Worm (Caenorhabditis elegans) whole organism, L1 larva: ENCODE data around the gene enu-3.6.

ENCODE experiments used
- C04F5.9 ChIP-seq: sonication (generic microtip); optimal IDR thresholded peaks from 2 replicates; lab custom pipeline; 2016; ENCODE audit warnings: missing genetic modification characterization, missing compliant biosample characterization
- C16A3.4 ChIP-seq: fragments of 150-350 bp; optimal IDR thresholded peaks from 2 replicates; lab custom pipeline; 2014; ENCODE audit warnings: missing biosample characterization, missing genetic modification characterization
- C34B4.2 ChIP-seq: sonication (generic microtip); optimal IDR thresholded peaks from 2 replicates; lab custom pipeline; 2017; ENCODE audit warnings: mild to moderate bottlenecking, missing genetic modification characterization, missing compliant biosample characterization
- F16B12.6 ChIP-seq: fragments of 150-350 bp; optimal IDR thresholded peaks from 2 replicates; lab custom pipeline; 2014; ENCODE audit warnings: missing biosample characterization, missing genetic modification characterization
- Y116A8C.19 ChIP-seq: sonication (generic microtip); optimal IDR thresholded peaks from 2 replicates; lab custom pipeline; 2016; ENCODE audit warnings: missing compliant biosample characterization, missing genetic modification characterization, borderline replicate concordance
- aly-2 ChIP-seq: fragments of 150-350 bp; optimal IDR thresholded peaks from 2 replicates; lab custom pipeline; 2014; ENCODE audit warnings: missing biosample characterization, missing genetic modification characterization
- ama-1 ChIP-seq: fragments of 150-350 bp; optimal IDR thresholded peaks from 2 replicates; lab custom pipeline; 2014
- blmp-1 ChIP-seq: fragments of 150-350 bp; optimal IDR thresholded peaks from 2 replicates; lab custom pipeline; 2014; ENCODE audit warnings: missing biosample characterization, missing genetic modification characterization
- ceh-82 ChIP-seq, 3 experiments: fragments of 150-350 bp in 1 of 3; sonication (generic microtip) in 2 of 3; optimal IDR thresholded peaks; 2 replicates each; lab custom pipeline; 2014 to 2017; ENCODE audit warnings: missing biosample characterization in 3 of 3, missing genetic modification characterization in 3 of 3
- ceh-90 ChIP-seq: sonication (generic microtip); optimal IDR thresholded peaks from 2 replicates; lab custom pipeline; 2016; ENCODE audit warnings: missing genetic modification characterization, missing compliant biosample characterization
- ces-1 ChIP-seq: fragments of 150-350 bp; optimal IDR thresholded peaks from 2 replicates; lab custom pipeline; 2014; ENCODE audit warnings: missing biosample characterization, missing genetic modification reagents, missing genetic modification characterization
- efl-1 ChIP-seq, 4 experiments: fragments of 150-350 bp; optimal IDR thresholded peaks in 3 of 4; peaks in 1 of 4; 1 replicate in 1 of 4; 2 replicates in 3 of 4; lab custom pipeline; 2014; ENCODE audit warnings: missing biosample characterization in 2 of 4, missing genetic modification characterization in 2 of 4, missing genetic modification reagents in 2 of 4
- egl-13 ChIP-seq: sonication (generic microtip); optimal IDR thresholded peaks from 2 replicates; lab custom pipeline; 2016; ENCODE audit warnings: missing genotype, missing genetic modification reagents, missing genetic modification characterization, missing compliant biosample characterization
- egl-27 ChIP-seq, 2 experiments: fragments of 150-350 bp in 1 of 2; sonication (generic microtip); optimal IDR thresholded peaks; 3 replicates each; lab custom pipeline; 2017 to 2018; ENCODE audit warnings: missing biosample characterization in 2 of 2, missing genetic modification characterization in 2 of 2, missing genetic modification reagents in 2 of 2
- ets-5 ChIP-seq: fragments of 200-800 bp; sonication (Bioruptor generic); IDR thresholded peaks from 2 replicates; pipeline ENCODE4 v1.3.6; 2022; ENCODE audit warnings: missing genetic modification characterization, missing compliant biosample characterization
- fkh-4 ChIP-seq: sonication (generic microtip); optimal IDR thresholded peaks from 2 replicates; lab custom pipeline; 2016; ENCODE audit warnings: missing compliant biosample characterization, missing genetic modification characterization, borderline replicate concordance
- hlh-17 ChIP-seq: fragments of 200-800 bp; sonication (Bioruptor generic); optimal IDR thresholded peaks from 2 replicates; lab custom pipeline; 2018; ENCODE audit warnings: missing genetic modification characterization, mild to moderate bottlenecking, missing compliant biosample characterization, moderate library complexity, borderline replicate concordance
- irx-1 ChIP-seq: sonication (generic microtip); optimal IDR thresholded peaks from 2 replicates; lab custom pipeline; 2016; ENCODE audit warnings: missing genetic modification characterization, missing compliant biosample characterization
- isw-1 ChIP-seq: fragments of 200-800 bp; sonication (Bioruptor generic); IDR thresholded peaks from 2 replicates; pipeline ENCODE4 v1.3.6; 2022; ENCODE audit warnings: missing genetic modification characterization, missing compliant biosample characterization
- lin-13 ChIP-seq: fragments of 150-350 bp; optimal IDR thresholded peaks from 2 replicates; lab custom pipeline; 2014; ENCODE audit warnings: missing biosample characterization, missing genetic modification reagents, missing genetic modification characterization
- lin-14 ChIP-seq: fragments of 200-800 bp; sonication (Bioruptor generic); optimal IDR thresholded peaks from 2 replicates; lab custom pipeline; 2018; ENCODE audit warnings: mild to moderate bottlenecking, missing genetic modification characterization, moderate library complexity, missing compliant biosample characterization
- lin-15B ChIP-seq: fragments of 150-350 bp; sonication (generic microtip); optimal IDR thresholded peaks from 3 replicates; lab custom pipeline; 2014; ENCODE audit warnings: missing biosample characterization, missing genetic modification characterization
- lin-35 ChIP-seq, 2 experiments: fragments of 150-350 bp; optimal IDR thresholded peaks; 2 replicates each; lab custom pipeline; 2014; ENCODE audit warnings: missing biosample characterization in 2 of 2, missing genetic modification characterization in 2 of 2, missing genetic modification reagents in 2 of 2
- lin-39 ChIP-seq: fragments of 150-350 bp; optimal IDR thresholded peaks from 2 replicates; lab custom pipeline; 2014; ENCODE audit warnings: missing biosample characterization, missing genetic modification reagents, missing genetic modification characterization
- lir-3 ChIP-seq: sonication (generic microtip); optimal IDR thresholded peaks from 2 replicates; lab custom pipeline; 2016; ENCODE audit warnings: mild to moderate bottlenecking, missing genetic modification characterization, moderate library complexity, missing compliant biosample characterization; ENCODE audit not compliant: poor library complexity
- lsy-2 ChIP-seq, 2 experiments: fragments of 150-350 bp; optimal IDR thresholded peaks; 2 replicates each; lab custom pipeline; 2014; ENCODE audit warnings: missing biosample characterization in 2 of 2, missing genetic modification characterization in 2 of 2
- mdl-1 ChIP-seq, 2 experiments: fragments of 150-350 bp; optimal IDR thresholded peaks; 2 replicates each; lab custom pipeline; 2014 to 2017; ENCODE audit warnings: missing biosample characterization in 2 of 2, missing genetic modification characterization in 2 of 2, inconsistent platforms in 1 of 2
- mep-1 ChIP-seq: fragments of 150-350 bp; optimal IDR thresholded peaks from 2 replicates; lab custom pipeline; 2014; ENCODE audit warnings: missing biosample characterization, missing genetic modification characterization
- nhr-11 ChIP-seq: fragments of 150-350 bp; optimal IDR thresholded peaks from 2 replicates; lab custom pipeline; 2014; ENCODE audit warnings: missing biosample characterization, missing genetic modification characterization
- nhr-12 ChIP-seq: sonication (generic microtip); optimal IDR thresholded peaks from 2 replicates; lab custom pipeline; 2017; ENCODE audit warnings: missing biosample characterization, missing genetic modification characterization
- nhr-19 ChIP-seq: fragments of 200-800 bp; sonication (Bioruptor generic); conservative IDR thresholded peaks from 2 replicates; pipeline ENCODE4 v1.3.6; 2022; ENCODE audit warnings: missing genetic modification characterization, missing compliant biosample characterization
- nhr-20 ChIP-seq: sonication (generic microtip); optimal IDR thresholded peaks from 2 replicates; lab custom pipeline; 2016; ENCODE audit warnings: mild to moderate bottlenecking, missing genetic modification characterization, missing compliant biosample characterization
- nhr-28 ChIP-seq: fragments of 150-350 bp; optimal IDR thresholded peaks from 2 replicates; lab custom pipeline; 2014; ENCODE audit warnings: missing biosample characterization, missing genetic modification characterization
- nhr-47 ChIP-seq: sonication (generic microtip); optimal IDR thresholded peaks from 2 replicates; lab custom pipeline; 2016; ENCODE audit warnings: mild to moderate bottlenecking, missing genetic modification characterization, moderate library complexity, missing compliant biosample characterization
- nhr-71 ChIP-seq: sonication (generic microtip); optimal IDR thresholded peaks from 2 replicates; lab custom pipeline; 2016; ENCODE audit warnings: mild to moderate bottlenecking, missing genetic modification characterization, moderate library complexity, missing compliant biosample characterization
- nhr-76 ChIP-seq: sonication (generic microtip); optimal IDR thresholded peaks from 2 replicates; lab custom pipeline; 2017; ENCODE audit warnings: missing biosample characterization, missing genetic modification characterization
- nhr-84 ChIP-seq: sonication (generic microtip); optimal IDR thresholded peaks from 2 replicates; lab custom pipeline; 2017; ENCODE audit warnings: missing biosample characterization, missing genetic modification characterization
- nhr-85 ChIP-seq: sonication (generic microtip); peaks from one replicate; lab custom pipeline; 2016; ENCODE audit warnings: missing genetic modification characterization, inconsistent platforms, missing compliant biosample characterization
- nhr-90 ChIP-seq: sonication (generic microtip); optimal IDR thresholded peaks from 2 replicates; lab custom pipeline; 2016; ENCODE audit warnings: mild to moderate bottlenecking, missing genetic modification characterization, missing compliant biosample characterization; ENCODE audit not compliant: poor library complexity
- pqm-1 ChIP-seq: sonication (generic microtip); optimal IDR thresholded peaks from 3 replicates; lab custom pipeline; 2017; ENCODE audit warnings: missing biosample characterization, missing genetic modification characterization
- rnt-1 ChIP-seq: sonication (generic microtip); optimal IDR thresholded peaks from 2 replicates; lab custom pipeline; 2016; ENCODE audit warnings: mild to moderate bottlenecking, missing genetic modification characterization, moderate library complexity, missing compliant biosample characterization
- snpc-4 ChIP-seq: fragments of 150-350 bp; optimal IDR thresholded peaks from 2 replicates; lab custom pipeline; 2014; ENCODE audit warnings: missing biosample characterization, missing genetic modification characterization
- snu-23 ChIP-seq: sonication (generic microtip); optimal IDR thresholded peaks from 2 replicates; lab custom pipeline; 2016; ENCODE audit warnings: missing genetic modification characterization, missing compliant biosample characterization
- sup-37 ChIP-seq: fragments of 200-800 bp; sonication (Bioruptor generic); optimal IDR thresholded peaks from 2 replicates; lab custom pipeline; 2018; ENCODE audit warnings: mild to moderate bottlenecking, missing genetic modification characterization, missing compliant biosample characterization
- swsn-7 ChIP-seq: sonication (generic microtip); optimal IDR thresholded peaks from 2 replicates; lab custom pipeline; 2016; ENCODE audit warnings: missing genetic modification characterization, missing compliant biosample characterization
- tbx-2 ChIP-seq: sonication (generic microtip); optimal IDR thresholded peaks from 2 replicates; lab custom pipeline; 2016; ENCODE audit warnings: missing genetic modification characterization, missing compliant biosample characterization
- unc-62 ChIP-seq: fragments of 150-350 bp; optimal IDR thresholded peaks from 2 replicates; lab custom pipeline; 2014; ENCODE audit warnings: missing biosample characterization, missing genetic modification reagents, missing genetic modification characterization
- vab-15 ChIP-seq: sonication (generic microtip); optimal IDR thresholded peaks from 2 replicates; lab custom pipeline; 2017; ENCODE audit warnings: missing genotype, mild to moderate bottlenecking, missing genetic modification characterization, missing compliant biosample characterization
- zag-1 ChIP-seq: fragments of 150-350 bp; optimal IDR thresholded peaks from 2 replicates; lab custom pipeline; 2014; ENCODE audit warnings: missing biosample characterization, missing genetic modification characterization
- ztf-11 ChIP-seq, 2 experiments: sonication (generic microtip); optimal IDR thresholded peaks; 2 replicates each; lab custom pipeline; 2016 to 2017; ENCODE audit warnings: missing genetic modification characterization in 2 of 2, missing biosample characterization in 1 of 2, missing compliant biosample characterization in 1 of 2
- ztf-4 ChIP-seq: fragments of 150-350 bp; optimal IDR thresholded peaks from 2 replicates; lab custom pipeline; 2014; ENCODE audit warnings: missing biosample characterization, missing genetic modification characterization

The enu-3.6 gene

ce11 chrIII:10718078-10718477 lies 32.2 kb upstream of the enu-3.6 start:
- TF ChIP-seq egl-27 (tag; optimal IDR thresholded peaks at IDR 0.05; lab: Kevin White, UChicago), result no peak
- no peak for TF ChIP-seq lin-14 (GFP tag; lab: Kevin White, UChicago)
- peak; percentile 71 for TF ChIP-seq nhr-85 (tag; lab: Kevin White, UChicago)
- peak; percentile 9 for TF ChIP-seq ama-1 (lab: Kevin White, UChicago)

ce11 chrIII:10719057-10719456 lies 31.2 kb upstream of the enu-3.6 start:
- TF ChIP-seq snu-23 (GFP tag; lab: Kevin White, UChicago) (peak; percentile 32), tbx-2 (tag; lab: Kevin White, UChicago) (peak; percentile 24), fkh-4 (tag; lab: Kevin White, UChicago) (no peak), zag-1 (tag; lab: Kevin White, UChicago) (no peak), ztf-11 (tag; optimal IDR thresholded peaks at IDR 0.05; lab: Kevin White, UChicago) (no peak), mdl-1 (tag; optimal IDR thresholded peaks at IDR 0.05; lab: Kevin White, UChicago) (peak in 1 of 2 experiments; percentile 50), lir-3 (tag; lab: Kevin White, UChicago) (peak; percentile 47), lin-15B (no peak), vab-15 (tag; lab: Kevin White, UChicago) (no peak), nhr-19 (peak; percentile 42; the same call in 1 of the 2 replicates), ets-5 (GFP tag; lab: Robert Waterston, UW) (no peak), C16A3.4 (tag; lab: Kevin White, UChicago) (peak; percentile 17), unc-62 (GFP tag; lab: Kevin White, UChicago) (no peak), efl-1 (optimal IDR thresholded peaks at IDR 0.05; lab: Kevin White, UChicago) (no peak), efl-1 (GFP tag; optimal IDR thresholded peaks at IDR 0.05 in 1 of 2; lab: Kevin White, UChicago) (peak in 1 of 2 experiments; percentile 78), nhr-28 (no peak), lin-14 (GFP tag; lab: Kevin White, UChicago) (peak; percentile 30), lin-39 (tag; lab: Kevin White, UChicago) (no peak), nhr-11 (no peak), nhr-90 (tag; lab: Kevin White, UChicago) (peak; percentile 52), aly-2 (tag; lab: Kevin White, UChicago) (no peak), irx-1 (tag; lab: Kevin White, UChicago) (no peak), ztf-4 (tag; lab: Kevin White, UChicago) (no peak), nhr-71 (tag; lab: Kevin White, UChicago) (peak; percentile 44), snpc-4 (no peak), nhr-47 (tag; lab: Kevin White, UChicago) (no peak), swsn-7 (peak; percentile 7), F16B12.6 (tag; lab: Kevin White, UChicago) (no peak), Y116A8C.19 (tag; lab: Kevin White, UChicago) (no peak), nhr-12 (tag; lab: Kevin White, UChicago) (no peak), nhr-84 (tag; lab: Kevin White, UChicago) (no peak), rnt-1 (tag; lab: Kevin White, UChicago) (no peak), hlh-17 (GFP tag; lab: Kevin White, UChicago) (no peak), ceh-82 (tag; optimal IDR thresholded peaks at IDR 0.05; lab: Kevin White, UChicago) (no peak), egl-13 (tag; lab: Kevin White, UChicago) (no peak), lsy-2 (tag; optimal IDR thresholded peaks at IDR 0.05; lab: Kevin White, UChicago) (peak in 1 of 2 experiments; percentile 19), sup-37 (GFP tag; lab: Kevin White, UChicago) (no peak), ces-1 (GFP tag; lab: Kevin White, UChicago) (no peak), lin-35 (GFP tag; optimal IDR thresholded peaks at IDR 0.05; lab: Kevin White, UChicago) (peak in 1 of 2 experiments; percentile 65), C34B4.2 (tag; lab: Kevin White, UChicago) (no peak), nhr-85 (tag; lab: Kevin White, UChicago) (peak; percentile 56), lin-13 (GFP tag; lab: Kevin White, UChicago) (no peak), pqm-1 (tag; lab: Kevin White, UChicago) (no peak), nhr-20 (peak; percentile 71), C04F5.9 (no peak), isw-1 (GFP tag; lab: Robert Waterston, UW) (no peak), blmp-1 (tag; lab: Kevin White, UChicago) (peak; percentile 26), ceh-90 (tag; lab: Kevin White, UChicago) (peak; percentile 17), nhr-76 (tag; lab: Kevin White, UChicago) (no peak), mep-1 (tag; lab: Kevin White, UChicago) (peak; percentile 35), egl-27 (tag; optimal IDR thresholded peaks at IDR 0.05; lab: Kevin White, UChicago) (no peak)
